Fruit fly (Drosophila melanogaster): Measurements from ENCODE around the gene CG13999.

DNA sequence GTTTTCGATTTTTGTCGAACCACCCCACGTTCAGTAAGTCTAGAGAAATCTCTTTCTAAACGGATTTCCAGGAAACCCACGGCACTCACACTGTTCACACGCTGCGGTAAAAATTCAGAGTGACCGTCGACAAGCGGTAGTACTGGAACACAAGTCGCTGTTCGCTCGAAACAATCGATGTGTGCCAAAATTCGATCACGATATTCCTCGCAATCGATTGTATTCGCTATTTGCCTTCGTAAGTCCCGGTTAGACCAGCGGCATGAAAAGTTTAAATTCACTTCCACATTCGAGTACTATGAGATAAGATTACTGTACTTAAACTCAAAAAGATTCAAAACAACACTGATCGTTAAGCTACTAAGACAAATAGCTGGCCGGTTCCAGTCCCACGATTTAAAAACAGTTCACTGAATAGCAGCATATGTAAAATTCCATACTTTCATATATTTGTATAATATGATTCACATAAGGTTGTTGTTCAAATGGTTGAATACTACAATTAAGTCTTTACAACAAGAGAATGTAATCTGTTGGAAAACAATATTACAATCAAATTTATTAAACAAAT is 24.7 kb upstream of the CG13999 start, which contains the start of gene chic:
- no peak for TF ChIP-seq Dll (optimal IDR thresholded peaks at IDR 0.05)
- no peak for TF ChIP-seq EcR (GFP tag; optimal IDR thresholded peaks at IDR 0.05)
- TF ChIP-seq pan (optimal IDR thresholded peaks at IDR 0.05), result no peak
